Fruit fly (Drosophila melanogaster): ENCODE measurements around the gene CG14106.

The CG14106 gene

DNA sequence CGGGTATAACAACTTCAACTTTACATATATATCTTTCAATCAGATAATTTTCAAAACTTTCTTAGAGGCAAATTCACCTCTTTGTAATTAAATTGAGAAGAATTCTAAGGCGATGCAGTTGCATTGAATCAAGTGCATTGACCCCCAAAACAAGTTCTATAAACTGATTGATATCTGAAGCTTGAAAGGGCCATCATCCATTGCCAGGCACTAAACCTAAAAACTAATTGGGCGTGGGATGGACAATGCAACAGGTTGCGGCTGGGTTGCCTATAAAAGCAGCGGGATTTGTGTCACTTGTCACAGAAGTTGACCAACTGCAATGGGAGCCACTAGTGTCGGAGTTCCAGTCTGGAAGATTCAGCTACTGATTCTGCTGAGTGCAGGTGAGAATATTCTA, 41.0 kb downstream of the CG14106 start, which contains the start of gene CG14110:
TSS of gene CG14110 (plus strand) at position 301 of the 400 bp plus-strand sequence.
- TF ChIP-seq br (GFP tag; optimal IDR thresholded peaks at IDR 0.05), result no peak
- TF ChIP-seq Abd-B (GFP tag; optimal IDR thresholded peaks at IDR 0.05), result no peak
- TF ChIP-seq brk (GFP tag; optimal IDR thresholded peaks at IDR 0.05), result no peak
- no peak for TF ChIP-seq usp (GFP tag; optimal IDR thresholded peaks at IDR 0.05)
- no peak for TF ChIP-seq jim (GFP tag; optimal IDR thresholded peaks at IDR 0.05)
- no peak for TF ChIP-seq psq (GFP tag; optimal IDR thresholded peaks at IDR 0.05)
- no peak for TF ChIP-seq sv (GFP tag; optimal IDR thresholded peaks at IDR 0.05)
- TF ChIP-seq Hnf4 (GFP tag; optimal IDR thresholded peaks at IDR 0.05), result no peak
- no peak for TF ChIP-seq Jra (GFP tag; optimal IDR thresholded peaks at IDR 0.05)
- no peak for TF ChIP-seq CG32264 (GFP tag; optimal IDR thresholded peaks at IDR 0.05)
- TF ChIP-seq tai (GFP tag; optimal IDR thresholded peaks at IDR 0.05), result no peak
- TF ChIP-seq Rel (GFP tag; optimal IDR thresholded peaks at IDR 0.05), result no peak
- TF ChIP-seq Rel (tag; optimal IDR thresholded peaks at IDR 0.05), result no peak
- no peak for TF ChIP-seq fru (GFP tag; optimal IDR thresholded peaks at IDR 0.05)

DNA sequence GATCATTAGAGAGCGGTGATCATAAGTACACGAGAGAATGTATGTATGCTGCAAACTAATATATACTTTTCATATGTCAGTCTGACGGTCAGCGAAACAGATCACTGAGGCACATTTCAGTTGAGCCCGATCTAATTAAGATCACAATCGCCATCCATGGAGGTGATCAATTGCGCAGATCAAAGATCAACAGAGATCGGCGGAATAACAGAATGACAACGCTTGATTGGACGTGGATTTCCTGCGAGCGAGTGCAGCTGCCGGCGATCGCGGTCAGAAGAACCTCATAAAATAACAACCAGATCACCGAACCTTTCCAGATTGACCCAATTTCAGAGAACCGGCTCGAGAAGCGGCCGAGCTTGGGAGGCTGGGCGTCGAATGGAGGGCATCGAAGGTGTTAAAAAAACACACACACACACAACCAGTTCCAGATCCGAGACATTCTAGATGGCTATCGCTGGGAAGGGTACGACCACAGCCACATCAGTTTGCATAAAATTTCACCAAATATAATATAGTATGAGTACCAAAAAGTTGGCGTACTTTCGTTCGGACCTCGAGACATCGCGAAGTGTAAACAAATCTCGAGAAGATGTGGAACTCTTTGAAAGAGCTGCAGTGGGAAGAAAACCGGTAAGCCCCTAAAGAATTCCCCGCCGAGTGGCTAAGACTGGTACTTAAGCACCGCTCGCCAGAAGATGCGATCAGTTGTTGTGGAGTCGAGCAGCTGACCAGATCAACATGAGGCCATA, 43.2 kb downstream of the CG14106 start, which contains the start of gene ImpL1:
TSS of gene ImpL1 (plus strand) at position 705 of the 755 bp plus-strand sequence.
- TF ChIP-seq CG32264 (GFP tag; optimal IDR thresholded peaks at IDR 0.05), result no peak
- no peak for TF ChIP-seq ey (GFP tag; optimal IDR thresholded peaks at IDR 0.05)
- TF ChIP-seq sage (GFP tag; optimal IDR thresholded peaks at IDR 0.05), result no peak
- TF ChIP-seq Dfd (GFP tag; optimal IDR thresholded peaks at IDR 0.05), result no peak
- TF ChIP-seq rgr (GFP tag; optimal IDR thresholded peaks at IDR 0.05), result no peak
- no peak for TF ChIP-seq Hr78 (GFP tag; optimal IDR thresholded peaks at IDR 0.05)

DNA sequence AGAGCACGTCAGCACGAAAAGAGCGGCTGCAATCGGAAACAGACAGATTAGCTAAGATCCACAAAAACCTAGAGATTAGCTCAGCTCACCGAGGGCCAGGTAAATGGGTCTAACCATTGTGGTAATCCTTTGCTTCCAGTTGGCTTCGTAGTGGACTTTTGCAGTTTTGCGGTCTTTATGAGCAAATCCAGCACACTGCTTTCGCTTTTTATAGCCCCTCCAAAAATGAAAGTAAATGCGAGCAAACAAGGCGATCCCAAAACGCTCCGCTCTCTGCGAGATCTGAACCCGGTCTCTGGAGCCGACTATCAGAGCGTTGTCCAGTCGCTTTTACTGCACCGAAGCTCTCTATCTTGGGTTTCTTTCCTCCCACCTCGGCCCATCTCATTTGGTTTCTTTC, 44.3 kb downstream of the CG14106 start, which contains the start of gene CG14107:
TSS of gene CG14107 (minus strand) at position 187 of the 400 bp plus-strand sequence.
- no peak for TF ChIP-seq jim (GFP tag; optimal IDR thresholded peaks at IDR 0.05)
- TF ChIP-seq woc (GFP tag; optimal IDR thresholded peaks at IDR 0.05), result no peak
- TF ChIP-seq br (GFP tag; optimal IDR thresholded peaks at IDR 0.05), result no peak
- TF ChIP-seq sv (GFP tag; optimal IDR thresholded peaks at IDR 0.05), result no peak
- no peak for TF ChIP-seq Jra (GFP tag; optimal IDR thresholded peaks at IDR 0.05)
- TF ChIP-seq OdsH (GFP tag; optimal IDR thresholded peaks at IDR 0.05), result no peak

dm6 chr3L:13378202-13378601, 47.3 kb downstream of the CG14106 start, which contains the start of gene SNCF:
Gene SNCF, plus strand, starts transcription at chr3L:13378583.
- no peak for TF ChIP-seq foxo (GFP tag; optimal IDR thresholded peaks at IDR 0.05)

dm6 chr3L:13377657-13378056, 47.8 kb downstream of the CG14106 start, which contains the start of gene CG14111:
Gene CG14111, plus strand, starts transcription at chr3L:13377957.
- no peak for TF ChIP-seq CrebA (GFP tag; optimal IDR thresholded peaks at IDR 0.05; ENCODE audit: borderline replicate concordance)
- TF ChIP-seq CG32264 (GFP tag; optimal IDR thresholded peaks at IDR 0.05), result no peak
- TF ChIP-seq Sp1 (GFP tag; optimal IDR thresholded peaks at IDR 0.05), result no peak
- TF ChIP-seq ey (GFP tag; optimal IDR thresholded peaks at IDR 0.05), result no peak
- no peak for TF ChIP-seq OdsH (GFP tag; optimal IDR thresholded peaks at IDR 0.05)
- TF ChIP-seq fru (GFP tag; optimal IDR thresholded peaks at IDR 0.05), result no peak
- no peak for TF ChIP-seq jim (GFP tag; optimal IDR thresholded peaks at IDR 0.05)
- TF ChIP-seq Mio (GFP tag; optimal IDR thresholded peaks at IDR 0.05), result no peak
- no peak for TF ChIP-seq Dif (GFP tag; optimal IDR thresholded peaks at IDR 0.05; ENCODE audit: partially characterized antibody)
